Comparison of ENCODE assay signal across 2 fruit fly cellular contexts in genomic region chr2L:9705872-9706317, dm6.
TF ChIP-seq lines count a peak whose summit lies in the region.

Gene CG31710, minus strand, starts transcription at chr2L:9705954.

TF ChIP-seq in whole organism, embryonic, 481 proteins besides CTCF, POLR2A, EP300 and RAD21 (continued from another document and continues in another):
- TF ChIP-seq pan (optimal IDR thresholded peaks at IDR 0.05; lab: Kevin White, UChicago) (no peak), pan (GFP tag; optimal IDR thresholded peaks at IDR 0.05 in 1 of 2, IDR thresholded peaks at IDR 0.05 in 1 of 2) (peak in 1 of 2 experiments; percentile 15), gfzf (GFP tag; optimal IDR thresholded peaks at IDR 0.05; lab: Kevin White, UChicago) (no peak), pros (GFP tag; optimal IDR thresholded peaks at IDR 0.05; lab: Kevin White, UChicago) (peak; percentile 19), so (GFP tag; IDR thresholded peaks at IDR 0.05; lab: Robert Waterston, UW) (0 out of 3 replicates have a peak, but pooled peaks have one; percentile 56), tna (GFP tag; IDR thresholded peaks at IDR 0.05; lab: Robert Waterston, UW; ENCODE audit: partially characterized antibody) (0 out of 2 replicates have a peak, but pooled peaks have one; percentile 41), bsh (GFP tag; optimal IDR thresholded peaks at IDR 0.05; lab: Kevin White, UChicago) (peak in 1 of 2 experiments; percentile 45), MESR4 (GFP tag; optimal IDR thresholded peaks at IDR 0.05; lab: Kevin White, UChicago) (peak; percentile 11), onecut (GFP tag; IDR thresholded peaks at IDR 0.05; lab: Robert Waterston, UW) (no peak; the same call in 1 of the 2 replicates), tap (tag; optimal IDR thresholded peaks at IDR 0.05; lab: Kevin White, UChicago) (no peak), corto (GFP tag; optimal IDR thresholded peaks at IDR 0.05; lab: Kevin White, UChicago) (no peak), hkb (optimal IDR thresholded peaks at IDR 0.05; lab: Kevin White, UChicago) (no peak), hkb (GFP tag; IDR thresholded peaks at IDR 0.05; lab: Robert Waterston, UW) (peak; percentile 56; the same call in 1 of the 2 replicates), CG17385 (GFP tag; optimal IDR thresholded peaks at IDR 0.05; lab: Kevin White, UChicago) (peak; percentile 22), da (GFP tag; optimal IDR thresholded peaks at IDR 0.05; lab: Kevin White, UChicago) (no peak), PHDP (tag; optimal IDR thresholded peaks at IDR 0.05; lab: Kevin White, UChicago) (peak; percentile 28), HLHmδ (GFP tag; optimal IDR thresholded peaks at IDR 0.05; lab: Kevin White, UChicago) (peak; percentile 78), Eip74EF (GFP tag; optimal IDR thresholded peaks at IDR 0.05; lab: Kevin White, UChicago) (no peak), gsb (GFP tag; IDR thresholded peaks at IDR 0.05; lab: Robert Waterston, UW) (no peak), CG17612 (GFP tag; IDR thresholded peaks at IDR 0.05; lab: Robert Waterston, UW) (no peak), Hey (tag; optimal IDR thresholded peaks at IDR 0.05; lab: Kevin White, UChicago) (no peak), maf-S (GFP tag; optimal IDR thresholded peaks at IDR 0.05; lab: Kevin White, UChicago) (no peak), Asciz (GFP tag; optimal IDR thresholded peaks at IDR 0.05; lab: Kevin White, UChicago) (peak; percentile 8), YL-1 (GFP tag; optimal IDR thresholded peaks at IDR 0.05; lab: Kevin White, UChicago) (peak; percentile 49), CG30403 (GFP tag; optimal IDR thresholded peaks at IDR 0.05; lab: Kevin White, UChicago) (no peak), CG18476 (GFP tag; optimal IDR thresholded peaks at IDR 0.05; lab: Kevin White, UChicago) (no peak), NC2β (GFP tag; optimal IDR thresholded peaks at IDR 0.05; lab: Kevin White, UChicago) (peak; percentile 20), Kr (GFP tag; optimal IDR thresholded peaks at IDR 0.05; lab: Kevin White, UChicago) (no peak), CG11085 (GFP tag; IDR thresholded peaks at IDR 0.05; lab: Robert Waterston, UW) (no peak), kay (GFP tag; optimal IDR thresholded peaks at IDR 0.05; lab: Kevin White, UChicago) (no peak), Hmx (GFP tag; optimal IDR thresholded peaks at IDR 0.05; lab: Kevin White, UChicago) (no peak), ci (GFP tag; IDR thresholded peaks at IDR 0.05; lab: Robert Waterston, UW) (peak; percentile 27; the same call in 1 of the 3 replicates), CG8290 (GFP tag; optimal IDR thresholded peaks at IDR 0.05; lab: Kevin White, UChicago) (no peak), CG8290 (tag; optimal IDR thresholded peaks at IDR 0.05; lab: Kevin White, UChicago) (peak in 1 of 2 experiments; percentile 45), CG5180 (GFP tag; optimal IDR thresholded peaks at IDR 0.05; lab: Kevin White, UChicago) (peak; percentile 23), abd-A (tag; optimal IDR thresholded peaks at IDR 0.05; lab: Kevin White, UChicago) (peak; percentile 60), oc (tag; optimal IDR thresholded peaks at IDR 0.05; lab: Kevin White, UChicago) (peak; percentile 44), CG4360 (GFP tag; IDR thresholded peaks at IDR 0.05; lab: Robert Waterston, UW) (no peak), CG34376 (GFP tag; optimal IDR thresholded peaks at IDR 0.05; lab: Kevin White, UChicago) (peak; percentile 20), twi (tag; optimal IDR thresholded peaks at IDR 0.05; lab: Kevin White, UChicago) (no peak), Antp (GFP tag; optimal IDR thresholded peaks at IDR 0.05; lab: Kevin White, UChicago) (no peak), CG7372 (GFP tag; IDR thresholded peaks at IDR 0.05; lab: Robert Waterston, UW) (no peak), stwl (tag; optimal IDR thresholded peaks at IDR 0.05; lab: Kevin White, UChicago) (peak; percentile 30), CG11695 (GFP tag; IDR thresholded peaks at IDR 0.05; lab: Robert Waterston, UW) (peak; percentile 7; the same call in 1 of the 3 replicates), cwo (GFP tag; optimal IDR thresholded peaks at IDR 0.05; lab: Kevin White, UChicago) (peak; percentile 96), exex (tag; optimal IDR thresholded peaks at IDR 0.05; lab: Kevin White, UChicago) (peak; percentile 0), nom (GFP tag; optimal IDR thresholded peaks at IDR 0.05; lab: Kevin White, UChicago) (peak; percentile 40), emc (GFP tag; optimal IDR thresholded peaks at IDR 0.05; lab: Kevin White, UChicago) (no peak), eve (GFP tag; optimal IDR thresholded peaks at IDR 0.05; lab: Kevin White, UChicago) (peak in 1 of 2 experiments; percentile 43), chinmo (GFP tag; IDR thresholded peaks at IDR 0.05; lab: Robert Waterston, UW; ENCODE audit: partially characterized antibody) (peak; percentile 77; the same call in 1 of the 4 replicates), Rx (GFP tag; IDR thresholded peaks at IDR 0.05; lab: Robert Waterston, UW) (no peak), sens (GFP tag; lab: Kevin White, UChicago) (no peak), bigmax (GFP tag; optimal IDR thresholded peaks at IDR 0.05; lab: Kevin White, UChicago) (no peak), amos (GFP tag; IDR thresholded peaks at IDR 0.05; lab: Robert Waterston, UW; ENCODE audit: partially characterized antibody) (peak; percentile 34; the same call in 1 of the 2 replicates), CG7786 (GFP tag; optimal IDR thresholded peaks at IDR 0.05; lab: Kevin White, UChicago) (no peak), stc (GFP tag; IDR thresholded peaks at IDR 0.05; lab: Robert Waterston, UW) (peak; percentile 24; the same call in 1 of the 2 replicates), CG2712 (tag; optimal IDR thresholded peaks at IDR 0.05; lab: Kevin White, UChicago) (peak; percentile 16), Pdp1 (GFP tag; optimal IDR thresholded peaks at IDR 0.05; lab: Kevin White, UChicago) (peak in 1 of 2 experiments; percentile 48), Fer1 (GFP tag; optimal IDR thresholded peaks at IDR 0.05; lab: Kevin White, UChicago) (peak; percentile 17), her (GFP tag; optimal IDR thresholded peaks at IDR 0.05; lab: Kevin White, UChicago) (peak; percentile 34), CG17359 (tag; optimal IDR thresholded peaks at IDR 0.05; lab: Kevin White, UChicago) (peak; percentile 21), lmd (GFP tag; IDR thresholded peaks at IDR 0.05; lab: Robert Waterston, UW) (no peak), CG15601 (tag; optimal IDR thresholded peaks at IDR 0.05; lab: Kevin White, UChicago) (peak; percentile 26), esg (GFP tag; conservative IDR thresholded peaks at IDR 0.05; lab: Robert Waterston, UW) (no peak)

TF ChIP-seq in whole organism, prepupa, 60 proteins besides CTCF, POLR2A, EP300 and RAD21 (continued from another document):
- TF ChIP-seq CG8319 (GFP tag; optimal IDR thresholded peaks at IDR 0.05; lab: Kevin White, UChicago), result no peak
- peak; percentile 15 for TF ChIP-seq topi (GFP tag; optimal IDR thresholded peaks at IDR 0.05; lab: Kevin White, UChicago)
- TF ChIP-seq Lpt (GFP tag; optimal IDR thresholded peaks at IDR 0.05; lab: Kevin White, UChicago), result peak; percentile 33
- no peak for TF ChIP-seq Gug (GFP tag; IDR thresholded peaks at IDR 0.05; lab: Robert Waterston, UW)
- TF ChIP-seq CG11762 (GFP tag; optimal IDR thresholded peaks at IDR 0.05; lab: Kevin White, UChicago; ENCODE audit: insufficient read depth), result no peak
- TF ChIP-seq Hr39 (GFP tag; optimal IDR thresholded peaks at IDR 0.05; lab: Kevin White, UChicago), result no peak
- no peak for TF ChIP-seq CG11902 (GFP tag; optimal IDR thresholded peaks at IDR 0.05; lab: Kevin White, UChicago)
- peak; percentile 40 for TF ChIP-seq CG9139 (GFP tag; optimal IDR thresholded peaks at IDR 0.05; lab: Kevin White, UChicago)
- TF ChIP-seq CG1621 (tag; optimal IDR thresholded peaks at IDR 0.05; lab: Kevin White, UChicago), result no peak
- TF ChIP-seq dac (GFP tag; optimal IDR thresholded peaks at IDR 0.05; lab: Kevin White, UChicago), result no peak
- TF ChIP-seq CG10631 (GFP tag; optimal IDR thresholded peaks at IDR 0.05; lab: Kevin White, UChicago), result no peak
- peak; percentile 40 for TF ChIP-seq CG3919 (GFP tag; optimal IDR thresholded peaks at IDR 0.05; lab: Kevin White, UChicago)
- peak; percentile 3 for TF ChIP-seq fd85E (GFP tag; optimal IDR thresholded peaks at IDR 0.05; lab: Kevin White, UChicago)
- peak; percentile 36 for TF ChIP-seq CG6854 (GFP tag; optimal IDR thresholded peaks at IDR 0.05; lab: Kevin White, UChicago)
- TF ChIP-seq vri (GFP tag; optimal IDR thresholded peaks at IDR 0.05; lab: Kevin White, UChicago), result peak; percentile 39
